Fruit fly (Drosophila melanogaster) S2 (cell line): ENCODE data around the gene CG2533.

ENCODE experiments used
- CG8478 ChIP-seq: fragments of >200 bp; optimal IDR thresholded peaks from 2 replicates; lab custom pipeline; 2018
- CTCF ChIP-seq, 2 experiments: fragments of >200 bp; optimal IDR thresholded peaks; 2 replicates each; lab custom pipeline; 2018

- no peak for TF ChIP-seq CG8478 (lab: Kevin White, UChicago)
- no peak for TF ChIP-seq CTCF (optimal IDR thresholded peaks at IDR 0.05; lab: Kevin White, UChicago)
These were observed 11.9 kb upstream of the CG2533 start, which contains the start of the genes RPA3 and Met for dm6 chrX:11615652-11616495.
